Worm (Caenorhabditis elegans) whole organism, L3 larva: ENCODE results near the gene T25B9.1.

ENCODE experiments used
- R02D3.7 ChIP-seq: fragments of 150-350 bp; optimal IDR thresholded peaks from 2 replicates; lab custom pipeline; 2014; ENCODE audit warnings: missing biosample characterization, missing genetic modification characterization
- ZK546.5 ChIP-seq: sonication (generic microtip); optimal IDR thresholded peaks from 2 replicates; lab custom pipeline; 2017; ENCODE audit warnings: missing biosample characterization, missing genetic modification characterization
- aly-2 ChIP-seq: fragments of 150-350 bp; optimal IDR thresholded peaks from 2 replicates; lab custom pipeline; 2014; ENCODE audit warnings: missing biosample characterization, missing genetic modification characterization
- ama-1 ChIP-seq: fragments of 150-350 bp; optimal IDR thresholded peaks from 2 replicates; lab custom pipeline; 2018
- ceh-28 ChIP-seq: fragments of 150-350 bp; optimal IDR thresholded peaks from 2 replicates; lab custom pipeline; 2014; ENCODE audit warnings: missing biosample characterization, missing genetic modification reagents, missing genetic modification characterization
- ceh-82 ChIP-seq: fragments of 150-350 bp; optimal IDR thresholded peaks from 2 replicates; lab custom pipeline; 2014; ENCODE audit warnings: missing biosample characterization, missing genetic modification characterization
- daf-12 ChIP-seq: fragments of 150-350 bp; optimal IDR thresholded peaks from 2 replicates; lab custom pipeline; 2014; ENCODE audit warnings: missing biosample characterization, missing genetic modification reagents, missing genetic modification characterization
- egl-27 ChIP-seq: sonication (generic microtip); optimal IDR thresholded peaks from 4 replicates; lab custom pipeline; 2017; ENCODE audit warnings: missing biosample characterization, missing genetic modification reagents, missing genetic modification characterization
- egl-5 ChIP-seq: fragments of 150-350 bp; optimal IDR thresholded peaks from 2 replicates; lab custom pipeline; 2017; ENCODE audit warnings: missing biosample characterization, missing genetic modification reagents, missing genetic modification characterization, inconsistent platforms
- elt-1 ChIP-seq: fragments of 150-350 bp; optimal IDR thresholded peaks from 2 replicates; lab custom pipeline; 2014; ENCODE audit warnings: missing biosample characterization, missing genetic modification characterization
- elt-2 ChIP-seq: sonication (generic microtip); optimal IDR thresholded peaks from 2 replicates; lab custom pipeline; 2016; ENCODE audit warnings: missing genetic modification reagents, mild to moderate bottlenecking, missing genetic modification characterization, missing compliant biosample characterization
- elt-3 ChIP-seq, 3 experiments: fragments of 150-350 bp in 1 of 3; sonication (generic microtip) in 2 of 3; optimal IDR thresholded peaks; 2 replicates in 2 of 3; 4 replicates in 1 of 3; lab custom pipeline; 2014 to 2017; ENCODE audit warnings: missing biosample characterization in 3 of 3, missing genetic modification characterization in 3 of 3
- eor-1 ChIP-seq, 2 experiments: fragments of 150-350 bp; optimal IDR thresholded peaks; 2 replicates each; lab custom pipeline; 2014 to 2018; ENCODE audit warnings: missing biosample characterization in 2 of 2, missing genetic modification characterization in 2 of 2
- fkh-10 ChIP-seq: sonication (generic microtip); optimal IDR thresholded peaks from 2 replicates; lab custom pipeline; 2017; ENCODE audit warnings: missing biosample characterization, missing genetic modification reagents, missing genetic modification characterization
- fkh-2 ChIP-seq: fragments of 150-350 bp; optimal IDR thresholded peaks from 2 replicates; lab custom pipeline; 2014; ENCODE audit warnings: missing biosample characterization, missing genetic modification reagents, missing genetic modification characterization
- fos-1 ChIP-seq: fragments of 150-350 bp; optimal IDR thresholded peaks from 2 replicates; lab custom pipeline; 2014; ENCODE audit warnings: missing biosample characterization, missing genetic modification characterization
- jun-1 ChIP-seq: fragments of 150-350 bp; optimal IDR thresholded peaks from 2 replicates; lab custom pipeline; 2014; ENCODE audit warnings: missing biosample characterization, missing genetic modification reagents, missing genetic modification characterization
- lin-15B ChIP-seq: fragments of 150-350 bp; optimal IDR thresholded peaks from 2 replicates; lab custom pipeline; 2014; ENCODE audit warnings: missing biosample characterization, missing genetic modification characterization
- lin-39 ChIP-seq: fragments of 150-350 bp; optimal IDR thresholded peaks from 2 replicates; lab custom pipeline; 2018; ENCODE audit warnings: missing biosample characterization, missing genetic modification reagents, missing genetic modification characterization
- lsy-12 ChIP-seq: sonication (generic microtip); optimal IDR thresholded peaks from 2 replicates; lab custom pipeline; 2016; ENCODE audit warnings: mild to moderate bottlenecking, missing genetic modification characterization, missing compliant biosample characterization
- mdl-1 ChIP-seq: fragments of 150-350 bp; optimal IDR thresholded peaks from 2 replicates; lab custom pipeline; 2014; ENCODE audit warnings: missing biosample characterization, missing genetic modification characterization
- mml-1 ChIP-seq: fragments of 150-350 bp; sonication (generic microtip); optimal IDR thresholded peaks from 3 replicates; lab custom pipeline; 2014; ENCODE audit warnings: missing biosample characterization, missing genetic modification characterization
- nfya-1 ChIP-seq: sonication (generic microtip); optimal IDR thresholded peaks from 2 replicates; lab custom pipeline; 2017; ENCODE audit warnings: missing genetic modification characterization, mild to moderate bottlenecking, missing compliant biosample characterization, antibody characterized with exemption, moderate library complexity; ENCODE audit not compliant: insufficient read depth
- nhr-11 ChIP-seq: fragments of 150-350 bp; optimal IDR thresholded peaks from 2 replicates; lab custom pipeline; 2014; ENCODE audit warnings: missing biosample characterization, missing genetic modification characterization
- nhr-12 ChIP-seq: fragments of 150-350 bp; optimal IDR thresholded peaks from 2 replicates; lab custom pipeline; 2014; ENCODE audit warnings: missing biosample characterization, missing genetic modification characterization
- nhr-23 ChIP-seq: fragments of 150-350 bp; optimal IDR thresholded peaks from 2 replicates; lab custom pipeline; 2014; ENCODE audit warnings: missing biosample characterization, missing genetic modification reagents, missing genetic modification characterization
- nhr-237 ChIP-seq: fragments of 150-350 bp; optimal IDR thresholded peaks from 2 replicates; lab custom pipeline; 2014; ENCODE audit warnings: missing biosample characterization, missing genetic modification characterization
- nhr-25 ChIP-seq: sonication (generic microtip); optimal IDR thresholded peaks from 2 replicates; lab custom pipeline; 2017; ENCODE audit warnings: missing biosample characterization, missing genetic modification characterization
- nhr-28 ChIP-seq: fragments of 150-350 bp; optimal IDR thresholded peaks from 2 replicates; lab custom pipeline; 2014; ENCODE audit warnings: missing biosample characterization, missing genetic modification characterization
- nhr-43 ChIP-seq: sonication (generic microtip); optimal IDR thresholded peaks from 2 replicates; lab custom pipeline; 2016; ENCODE audit warnings: mild to moderate bottlenecking, missing genetic modification characterization, missing compliant biosample characterization; ENCODE audit not compliant: poor library complexity, severe bottlenecking
- nhr-76 ChIP-seq: fragments of 150-350 bp; sonication (generic microtip); optimal IDR thresholded peaks from 5 replicates; lab custom pipeline; 2014; ENCODE audit warnings: missing biosample characterization, missing genetic modification characterization
- nhr-77 ChIP-seq: fragments of 150-350 bp; optimal IDR thresholded peaks from 2 replicates; lab custom pipeline; 2014; ENCODE audit warnings: missing biosample characterization, missing genetic modification characterization
- pha-4 ChIP-seq: fragments of 150-350 bp; optimal IDR thresholded peaks from 2 replicates; lab custom pipeline; 2014; ENCODE audit warnings: missing biosample characterization, missing genetic modification reagents, missing genetic modification characterization
- pqm-1 ChIP-seq: fragments of 150-350 bp; optimal IDR thresholded peaks from 2 replicates; lab custom pipeline; 2017; ENCODE audit warnings: missing biosample characterization, missing genetic modification characterization, inconsistent platforms
- sea-2 ChIP-seq: fragments of 150-350 bp; sonication (generic microtip); optimal IDR thresholded peaks from 4 replicates; lab custom pipeline; 2014; ENCODE audit warnings: missing biosample characterization, missing genetic modification reagents, missing genetic modification characterization
- skn-1 ChIP-seq: fragments of 150-350 bp; optimal IDR thresholded peaks from 2 replicates; lab custom pipeline; 2014; ENCODE audit warnings: missing biosample characterization, missing genetic modification characterization
- snpc-4 ChIP-seq: fragments of 150-350 bp; optimal IDR thresholded peaks from 2 replicates; lab custom pipeline; 2014; ENCODE audit warnings: missing biosample characterization, missing genetic modification characterization
- tbx-2 ChIP-seq: sonication (generic microtip); optimal IDR thresholded peaks from 2 replicates; lab custom pipeline; 2016; ENCODE audit warnings: mild to moderate bottlenecking, missing genetic modification characterization, missing compliant biosample characterization
- unc-39 ChIP-seq: sonication (generic microtip); optimal IDR thresholded peaks from 4 replicates; lab custom pipeline; 2017; ENCODE audit warnings: missing biosample characterization, missing genetic modification characterization
- unc-62 ChIP-seq: fragments of 150-350 bp; sonication (generic microtip); optimal IDR thresholded peaks from 4 replicates; lab custom pipeline; 2014; ENCODE audit warnings: missing biosample characterization, missing genetic modification reagents, missing genetic modification characterization
- zag-1 ChIP-seq: fragments of 150-350 bp; optimal IDR thresholded peaks from 2 replicates; lab custom pipeline; 2014; ENCODE audit warnings: missing biosample characterization, missing genetic modification characterization
- ztf-4 ChIP-seq: fragments of 150-350 bp; optimal IDR thresholded peaks from 2 replicates; lab custom pipeline; 2014; ENCODE audit warnings: missing biosample characterization, missing genetic modification characterization

The T25B9.1 gene

DNA sequence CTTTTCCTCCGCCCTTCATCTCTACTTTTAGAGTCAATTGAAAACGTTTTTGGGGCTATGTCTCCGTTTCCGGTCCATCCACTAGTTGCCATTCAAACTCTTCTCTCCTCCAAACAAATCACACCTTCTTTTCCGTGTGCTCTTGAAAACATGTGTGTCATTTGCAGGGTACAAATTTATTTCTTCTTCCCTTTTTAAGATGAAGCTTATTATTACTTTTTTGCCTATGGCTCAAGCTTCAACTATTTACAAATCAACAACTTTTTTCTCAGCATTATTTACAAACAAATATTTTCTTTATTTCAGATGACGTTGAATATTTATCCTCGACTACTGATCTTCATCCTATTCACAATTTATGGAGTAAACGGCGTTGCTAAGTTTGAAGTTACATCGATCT is 5.5 kb downstream of the T25B9.1 start, which contains the start of gene T25B9.3:
Gene T25B9.3, plus strand, starts transcription at position 301 of the 400 bp plus-strand sequence.
- TF ChIP-seq unc-39 (tag; lab: Kevin White, UChicago), result no peak
- no peak for TF ChIP-seq elt-3 (tag; optimal IDR thresholded peaks at IDR 0.05; lab: Kevin White, UChicago)

DNA sequence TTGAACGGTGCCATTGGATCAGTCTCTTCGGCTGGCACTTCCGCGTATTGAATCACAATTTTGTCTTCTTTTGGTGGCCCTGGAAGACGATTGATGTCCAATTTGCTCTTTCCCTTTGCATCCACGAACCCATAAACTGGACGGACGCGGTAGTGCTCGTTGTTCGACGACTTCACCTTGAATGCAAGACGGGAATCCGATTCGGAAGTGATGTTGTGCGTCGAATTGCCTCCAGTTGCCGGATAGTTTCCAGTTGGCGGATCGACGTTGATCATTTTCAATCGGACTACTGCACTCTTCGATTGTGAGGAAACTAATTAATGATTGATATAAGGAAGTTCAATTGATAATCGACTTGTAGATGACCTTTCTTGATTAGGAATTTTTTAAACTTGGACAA is 11.6 kb downstream of the T25B9.1 start, which contains the start of gene ssp-34:
Gene ssp-34, minus strand, starts transcription at position 275 of the 400 bp plus-strand sequence.
- TF ChIP-seq tbx-2 (tag; lab: Kevin White, UChicago) (no peak), aly-2 (no peak), fkh-2 (tag; lab: Kevin White, UChicago) (no peak), lin-39 (tag; lab: Kevin White, UChicago) (no peak), egl-5 (no peak), elt-1 (tag; lab: Kevin White, UChicago) (no peak), ZK546.5 (no peak), nhr-77 (tag; lab: Kevin White, UChicago) (no peak), R02D3.7 (tag; lab: Kevin White, UChicago) (no peak), egl-27 (tag; lab: Kevin White, UChicago) (no peak), pqm-1 (no peak), snpc-4 (tag; lab: Kevin White, UChicago) (no peak), daf-12 (tag; lab: Kevin White, UChicago) (no peak), nhr-23 (tag; lab: Kevin White, UChicago) (no peak), ztf-4 (tag; lab: Kevin White, UChicago) (no peak), fos-1 (no peak), ceh-82 (tag; lab: Kevin White, UChicago) (no peak), elt-3 (tag; optimal IDR thresholded peaks at IDR 0.05; lab: Kevin White, UChicago) (no peak)

- TF ChIP-seq nhr-25 (tag; lab: Kevin White, UChicago), result peak; percentile 81
- no peak for TF ChIP-seq pqm-1
These were observed 12.9 kb downstream of the T25B9.1 start, which contains the start of gene grl-21 for ce11 chrIV:10737011-10737553. grl-21 (plus strand) TSS chrIV:10737474.

ce11 chrIV:10734527-10735436 is 15.2 kb downstream of the T25B9.1 start, which contains the start of the genes orc-5 and cyb-1:
orc-5 (minus strand) TSS chrIV:10734588.
cyb-1 (plus strand) TSS chrIV:10735216.
- TF ChIP-seq zag-1 (tag; lab: Kevin White, UChicago), result no peak
- TF ChIP-seq nfya-1 (tag; lab: Kevin White, UChicago), result peak; percentile 87
- no peak for TF ChIP-seq unc-39 (tag; lab: Kevin White, UChicago)
- TF ChIP-seq daf-12 (tag; lab: Kevin White, UChicago), result no peak
- TF ChIP-seq lin-15B (tag; lab: Kevin White, UChicago), result peak; percentile 96
- peak; percentile 42 for TF ChIP-seq nhr-43 (tag; lab: Kevin White, UChicago)
- no peak for TF ChIP-seq fkh-2 (tag; lab: Kevin White, UChicago)
- TF ChIP-seq ceh-28, result no peak
- TF ChIP-seq ZK546.5, result no peak
- TF ChIP-seq elt-1 (tag; lab: Kevin White, UChicago), result no peak
- peak; percentile 11 for TF ChIP-seq elt-2
- TF ChIP-seq sea-2, result no peak
- no peak for TF ChIP-seq fos-1
- no peak for TF ChIP-seq ama-1 (lab: Kevin White, UChicago)
- no peak for TF ChIP-seq mdl-1 (tag; lab: Kevin White, UChicago)
- TF ChIP-seq mml-1 (tag; lab: Kevin White, UChicago), result no peak
- peak; percentile 63 for TF ChIP-seq skn-1
- no peak for TF ChIP-seq unc-62
- TF ChIP-seq egl-5, result no peak
- no peak for TF ChIP-seq nhr-12 (tag; lab: Kevin White, UChicago)
- TF ChIP-seq nhr-76 (tag; lab: Kevin White, UChicago), result no peak
- no peak for TF ChIP-seq fkh-10
- no peak for TF ChIP-seq nhr-28 (tag; lab: Kevin White, UChicago)
- peak; percentile 73 for TF ChIP-seq lin-39 (tag; lab: Kevin White, UChicago)
- TF ChIP-seq pqm-1, result peak; percentile 2
- TF ChIP-seq eor-1 (tag; optimal IDR thresholded peaks at IDR 0.05; lab: Kevin White, UChicago), result no peak
- no peak for TF ChIP-seq tbx-2 (tag; lab: Kevin White, UChicago)
- TF ChIP-seq ceh-82 (tag; lab: Kevin White, UChicago), result no peak
- TF ChIP-seq elt-3 (tag; optimal IDR thresholded peaks at IDR 0.05; lab: Kevin White, UChicago), result no peak
- TF ChIP-seq egl-27 (tag; lab: Kevin White, UChicago), result no peak
- TF ChIP-seq lsy-12, result no peak
- TF ChIP-seq ztf-4 (tag; lab: Kevin White, UChicago), result no peak
- TF ChIP-seq nhr-11 (tag; lab: Kevin White, UChicago), result no peak
- TF ChIP-seq nhr-77 (tag; lab: Kevin White, UChicago), result no peak
- TF ChIP-seq pha-4 (tag; lab: Kevin White, UChicago), result peak; percentile 90
- TF ChIP-seq R02D3.7 (tag; lab: Kevin White, UChicago), result peak; percentile 20
- no peak for TF ChIP-seq nhr-237 (tag; lab: Kevin White, UChicago)
- TF ChIP-seq jun-1, result no peak
